ENCODE assay signal across 5 fruit fly cellular contexts in genomic region chr3L:15532368-15533030, dm6.
TF ChIP-seq lines count a peak whose summit lies in the region.

No protein-coding gene starts in this region.

- no peak for TF ChIP-seq CTCF in whole organism, embryonic (GFP tag; optimal IDR thresholded peaks at IDR 0.05; lab: Kevin White, UChicago)

TF ChIP-seq in whole organism, adult, 20 proteins besides CTCF, POLR2A, EP300 and RAD21:
- peak; percentile 57 for TF ChIP-seq ovo (GFP tag; optimal IDR thresholded peaks at IDR 0.05; lab: Kevin White, UChicago)
- TF ChIP-seq tj (GFP tag; optimal IDR thresholded peaks at IDR 0.05; lab: Kevin White, UChicago): peak; percentile 22
- no peak for TF ChIP-seq Clk (GFP tag; optimal IDR thresholded peaks at IDR 0.05; lab: Kevin White, UChicago)
- peak; percentile 23 for TF ChIP-seq Hr96 (GFP tag; optimal IDR thresholded peaks at IDR 0.05; lab: Kevin White, UChicago)
- no peak for TF ChIP-seq CG33017 (tag; optimal IDR thresholded peaks at IDR 0.05; lab: Kevin White, UChicago)
- peak; percentile 83 for TF ChIP-seq kay (GFP tag; lab: Kevin White, UChicago; ENCODE audit: borderline replicate concordance)
- no peak for TF ChIP-seq CG7101 (tag; optimal IDR thresholded peaks at IDR 0.05; lab: Kevin White, UChicago)
- peak; percentile 23 for TF ChIP-seq CG14711 (tag; optimal IDR thresholded peaks at IDR 0.05; lab: Kevin White, UChicago)
- no peak for TF ChIP-seq Mnt (GFP tag; optimal IDR thresholded peaks at IDR 0.05; lab: Kevin White, UChicago)
- TF ChIP-seq cic (GFP tag; optimal IDR thresholded peaks at IDR 0.05; lab: Kevin White, UChicago): no peak
- peak; percentile 82 for TF ChIP-seq CG12768 (GFP tag; optimal IDR thresholded peaks at IDR 0.05; lab: Kevin White, UChicago)
- no peak for TF ChIP-seq CG7045 (GFP tag; optimal IDR thresholded peaks at IDR 0.05; lab: Kevin White, UChicago)
- TF ChIP-seq toe (GFP tag; optimal IDR thresholded peaks at IDR 0.05; lab: Kevin White, UChicago): peak; percentile 5
- no peak for TF ChIP-seq CG1620 (GFP tag; optimal IDR thresholded peaks at IDR 0.05; lab: Kevin White, UChicago)
- TF ChIP-seq cnc (optimal IDR thresholded peaks at IDR 0.05; lab: Kevin White, UChicago): no peak
- no peak for TF ChIP-seq pad (GFP tag; optimal IDR thresholded peaks at IDR 0.05; lab: Kevin White, UChicago)
- TF ChIP-seq CG5204 (GFP tag; optimal IDR thresholded peaks at IDR 0.05; lab: Kevin White, UChicago): peak; percentile 2
- TF ChIP-seq Crg-1 (GFP tag; optimal IDR thresholded peaks at IDR 0.05; lab: Kevin White, UChicago): no peak

TF ChIP-seq in whole organism, embryonic, 481 proteins besides CTCF, POLR2A, EP300 and RAD21 (continues in another document):
- peak; percentile 84 for TF ChIP-seq sens (GFP tag; lab: Kevin White, UChicago)
- no peak for TF ChIP-seq PHDP (tag; optimal IDR thresholded peaks at IDR 0.05; lab: Kevin White, UChicago)
- TF ChIP-seq CG33213 (GFP tag; optimal IDR thresholded peaks at IDR 0.05; lab: Kevin White, UChicago): no peak
- no peak for TF ChIP-seq eve (GFP tag; optimal IDR thresholded peaks at IDR 0.05; lab: Kevin White, UChicago)
- no peak for TF ChIP-seq NC2β (GFP tag; optimal IDR thresholded peaks at IDR 0.05; lab: Kevin White, UChicago)
- TF ChIP-seq nau (GFP tag; optimal IDR thresholded peaks at IDR 0.05; lab: Kevin White, UChicago): no peak
- peak; percentile 89 for TF ChIP-seq CG3163 (GFP tag; optimal IDR thresholded peaks at IDR 0.05; lab: Kevin White, UChicago)
- no peak for TF ChIP-seq Ravus (GFP tag; IDR thresholded peaks at IDR 0.05; lab: Robert Waterston, UW)
- TF ChIP-seq CG10321 (GFP tag; IDR thresholded peaks at IDR 0.05; lab: Robert Waterston, UW): no peak
- no peak for TF ChIP-seq CG11093 (GFP tag; IDR thresholded peaks at IDR 0.05; lab: Robert Waterston, UW)
- TF ChIP-seq CG12236 (GFP tag; optimal IDR thresholded peaks at IDR 0.05; lab: Kevin White, UChicago): no peak
- TF ChIP-seq CG10959 (GFP tag; IDR thresholded peaks at IDR 0.05; lab: Robert Waterston, UW): peak; percentile 24; the same call in 1 of the 2 replicates
- TF ChIP-seq CG16813 (GFP tag; IDR thresholded peaks at IDR 0.05; lab: Robert Waterston, UW; ENCODE audit: partially characterized antibody): no peak
- no peak for TF ChIP-seq ATbp (GFP tag; optimal IDR thresholded peaks at IDR 0.05; lab: Kevin White, UChicago)
- no peak for TF ChIP-seq run (tag; optimal IDR thresholded peaks at IDR 0.05; lab: Kevin White, UChicago)
- no peak for TF ChIP-seq Hmr (GFP tag; optimal IDR thresholded peaks at IDR 0.05; lab: Kevin White, UChicago)
- TF ChIP-seq slou (GFP tag; optimal IDR thresholded peaks at IDR 0.05; lab: Kevin White, UChicago): no peak
- no peak for TF ChIP-seq seq (GFP tag; IDR thresholded peaks at IDR 0.05; lab: Robert Waterston, UW)
- TF ChIP-seq CG5953 (GFP tag; IDR thresholded peaks at IDR 0.05; lab: Robert Waterston, UW): no peak
- TF ChIP-seq CG31441 (GFP tag; IDR thresholded peaks at IDR 0.05; lab: Robert Waterston, UW): peak; percentile 68

TF ChIP-seq in whole organism, prepupa, 60 proteins besides CTCF, POLR2A, EP300 and RAD21 (continues in another document):
- TF ChIP-seq CG8632 (GFP tag; optimal IDR thresholded peaks at IDR 0.05; lab: Kevin White, UChicago): no peak
- peak; percentile 68 for TF ChIP-seq CG6163 (GFP tag; IDR thresholded peaks at IDR 0.05; lab: Robert Waterston, UW)
- peak; percentile 61 for TF ChIP-seq Hr39 (GFP tag; optimal IDR thresholded peaks at IDR 0.05; lab: Kevin White, UChicago)
- peak; percentile 66 for TF ChIP-seq CG3919 (GFP tag; optimal IDR thresholded peaks at IDR 0.05; lab: Kevin White, UChicago)
- TF ChIP-seq fkh (GFP tag; optimal IDR thresholded peaks at IDR 0.05; lab: Kevin White, UChicago): no peak
- no peak for TF ChIP-seq fd85E (GFP tag; optimal IDR thresholded peaks at IDR 0.05; lab: Kevin White, UChicago)
- peak; percentile 25 for TF ChIP-seq lz (GFP tag; optimal IDR thresholded peaks at IDR 0.05; lab: Kevin White, UChicago)
- peak; percentile 10 for TF ChIP-seq Ets96B (tag; optimal IDR thresholded peaks at IDR 0.05; lab: Kevin White, UChicago)
- TF ChIP-seq CG15336 (GFP tag; IDR thresholded peaks at IDR 0.05; lab: Robert Waterston, UW): no peak
- no peak for TF ChIP-seq CG6792 (GFP tag; optimal IDR thresholded peaks at IDR 0.05; lab: Kevin White, UChicago)
- peak; percentile 3 for TF ChIP-seq CG8319 (GFP tag; optimal IDR thresholded peaks at IDR 0.05; lab: Kevin White, UChicago)
- peak; percentile 58 for TF ChIP-seq Gug (GFP tag; IDR thresholded peaks at IDR 0.05; lab: Robert Waterston, UW)
- TF ChIP-seq CG8119 (GFP tag; IDR thresholded peaks at IDR 0.05; lab: Robert Waterston, UW): peak; percentile 48; the same call in 2 of the 3 replicates
- TF ChIP-seq net (GFP tag; optimal IDR thresholded peaks at IDR 0.05; lab: Kevin White, UChicago): no peak
- peak; percentile 44 for TF ChIP-seq CG11762 (GFP tag; optimal IDR thresholded peaks at IDR 0.05; lab: Kevin White, UChicago; ENCODE audit: insufficient read depth)
- TF ChIP-seq Hr4 (GFP tag; optimal IDR thresholded peaks at IDR 0.05; lab: Kevin White, UChicago): peak; percentile 47
- TF ChIP-seq cyc (GFP tag; optimal IDR thresholded peaks at IDR 0.05; lab: Kevin White, UChicago): peak; percentile 65
- peak; percentile 68 for TF ChIP-seq CG32006 (GFP tag; optimal IDR thresholded peaks at IDR 0.05; lab: Kevin White, UChicago)
- TF ChIP-seq CG6808 (GFP tag; optimal IDR thresholded peaks at IDR 0.05; lab: Kevin White, UChicago): no peak
- TF ChIP-seq Smox (GFP tag; optimal IDR thresholded peaks at IDR 0.05; lab: Kevin White, UChicago): peak; percentile 42

TF ChIP-seq in whole organism, pupa, 21 proteins besides CTCF, POLR2A, EP300 and RAD21 (continues in another document):
- TF ChIP-seq CG32121 (GFP tag; IDR thresholded peaks at IDR 0.05; lab: Robert Waterston, UW) (peak; percentile 50; the same call in 1 of the 2 replicates), CG10348 (GFP tag; IDR thresholded peaks at IDR 0.05; lab: Robert Waterston, UW) (0 out of 2 replicates have a peak, but pooled peaks have one; percentile 6), Pif1A (GFP tag; optimal IDR thresholded peaks at IDR 0.05; lab: Kevin White, UChicago) (no peak), D1 (tag; optimal IDR thresholded peaks at IDR 0.05; lab: Kevin White, UChicago) (no peak), gl (tag; optimal IDR thresholded peaks at IDR 0.05; lab: Kevin White, UChicago) (no peak), CG15710 (tag; optimal IDR thresholded peaks at IDR 0.05; lab: Kevin White, UChicago) (peak; percentile 9), Ets98B (GFP tag; IDR thresholded peaks at IDR 0.05; lab: Robert Waterston, UW) (peak; percentile 64; the same call in 1 of the 2 replicates), Pif1B (GFP tag; optimal IDR thresholded peaks at IDR 0.05; lab: Kevin White, UChicago) (no peak), CG4496 (GFP tag; IDR thresholded peaks at IDR 0.05; lab: Robert Waterston, UW) (peak; percentile 90), CG17806 (tag; optimal IDR thresholded peaks at IDR 0.05; lab: Kevin White, UChicago) (peak; percentile 4), CG9948 (tag; optimal IDR thresholded peaks at IDR 0.05; lab: Kevin White, UChicago) (peak; percentile 45), CG12605 (GFP tag; IDR thresholded peaks at IDR 0.05; lab: Robert Waterston, UW) (peak; percentile 40), CG13204 (GFP tag; optimal IDR thresholded peaks at IDR 0.05; lab: Kevin White, UChicago) (no peak), rn (GFP tag; IDR thresholded peaks at IDR 0.05; lab: Robert Waterston, UW) (0 out of 2 replicates have a peak, but pooled peaks have one; percentile 31), CG14655 (GFP tag; optimal IDR thresholded peaks at IDR 0.05; lab: Kevin White, UChicago) (peak; percentile 79), CG8159 (tag; optimal IDR thresholded peaks at IDR 0.05; lab: Kevin White, UChicago) (peak; percentile 63), fd96Ca (GFP tag; IDR thresholded peaks at IDR 0.05; lab: Robert Waterston, UW) (peak; percentile 51; the same call in 2 of the 3 replicates), Snoo (tag; optimal IDR thresholded peaks at IDR 0.05; lab: Kevin White, UChicago) (peak; percentile 3), EcR (GFP tag; optimal IDR thresholded peaks at IDR 0.05; lab: Kevin White, UChicago) (peak; percentile 73), CG34367 (tag; optimal IDR thresholded peaks at IDR 0.05; lab: Kevin White, UChicago) (no peak)

TF ChIP-seq in whole organism, wandering third instar larva, 38 proteins besides CTCF, POLR2A, EP300 and RAD21 (continues in another document):
- TF ChIP-seq usp (GFP tag; optimal IDR thresholded peaks at IDR 0.05; lab: Kevin White, UChicago) (no peak), CG32264 (GFP tag; optimal IDR thresholded peaks at IDR 0.05; lab: Kevin White, UChicago) (peak; percentile 13), lola (GFP tag; optimal IDR thresholded peaks at IDR 0.05; lab: Kevin White, UChicago) (no peak), h (GFP tag; optimal IDR thresholded peaks at IDR 0.05; lab: Kevin White, UChicago) (peak; percentile 55), sage (GFP tag; optimal IDR thresholded peaks at IDR 0.05; lab: Kevin White, UChicago) (peak; percentile 68), N (GFP tag; optimal IDR thresholded peaks at IDR 0.05; lab: Kevin White, UChicago) (no peak), Dfd (GFP tag; optimal IDR thresholded peaks at IDR 0.05; lab: Kevin White, UChicago) (no peak), rgr (GFP tag; optimal IDR thresholded peaks at IDR 0.05; lab: Kevin White, UChicago) (peak; percentile 23), brk (GFP tag; optimal IDR thresholded peaks at IDR 0.05; lab: Kevin White, UChicago) (peak; percentile 5), tai (GFP tag; optimal IDR thresholded peaks at IDR 0.05; lab: Kevin White, UChicago) (peak; percentile 42), HLH106 (tag; optimal IDR thresholded peaks at IDR 0.05; lab: Kevin White, UChicago) (peak; percentile 71), Myc (optimal IDR thresholded peaks at IDR 0.05; lab: Kevin White, UChicago) (no peak), sv (GFP tag; optimal IDR thresholded peaks at IDR 0.05; lab: Kevin White, UChicago) (no peak), woc (GFP tag; optimal IDR thresholded peaks at IDR 0.05; lab: Kevin White, UChicago) (peak; percentile 37), psq (GFP tag; optimal IDR thresholded peaks at IDR 0.05; lab: Kevin White, UChicago) (peak; percentile 21), dsf (GFP tag; optimal IDR thresholded peaks at IDR 0.05; lab: Kevin White, UChicago; ENCODE audit: borderline replicate concordance) (no peak), Hr78 (GFP tag; optimal IDR thresholded peaks at IDR 0.05; lab: Kevin White, UChicago) (no peak), Sp1 (GFP tag; optimal IDR thresholded peaks at IDR 0.05; lab: Kevin White, UChicago) (peak; percentile 26), ey (GFP tag; optimal IDR thresholded peaks at IDR 0.05; lab: Kevin White, UChicago) (peak; percentile 36), GATAd (GFP tag; optimal IDR thresholded peaks at IDR 0.05; lab: Kevin White, UChicago) (no peak), br (GFP tag; optimal IDR thresholded peaks at IDR 0.05; lab: Kevin White, UChicago) (peak; percentile 21), Mio (GFP tag; optimal IDR thresholded peaks at IDR 0.05; lab: Kevin White, UChicago) (no peak), OdsH (GFP tag; optimal IDR thresholded peaks at IDR 0.05; lab: Kevin White, UChicago) (no peak), CG9705 (GFP tag; optimal IDR thresholded peaks at IDR 0.05; lab: Kevin White, UChicago) (no peak), Hnf4 (GFP tag; optimal IDR thresholded peaks at IDR 0.05; lab: Kevin White, UChicago) (no peak)
